Worm (Caenorhabditis elegans) whole organism, midembryonic: ENCODE measurements around the gene Y67D8C.9.

Experiments used
- T22C8.4 ChIP-seq: fragments of 200-800 bp; sonication (Bioruptor generic); IDR thresholded peaks from 2 replicates; pipeline ENCODE4 v1.3.6; 2022; ENCODE audit warnings: missing genetic modification characterization, missing compliant biosample characterization
- flt-1 ChIP-seq: fragments of 200-800 bp; sonication (Bioruptor generic); IDR thresholded peaks from 2 replicates; pipeline ENCODE4 v1.3.6; 2022; ENCODE audit warnings: missing genetic modification characterization, missing compliant biosample characterization
- klf-2 ChIP-seq: fragments of 200-800 bp; sonication (Bioruptor generic); conservative IDR thresholded peaks from 2 replicates; pipeline ENCODE4 v1.3.6; 2022; ENCODE audit warnings: missing genetic modification reagents, missing genetic modification characterization, missing compliant biosample characterization
- med-1 ChIP-seq: sonication (generic microtip); optimal IDR thresholded peaks from 2 replicates; lab custom pipeline; 2017; ENCODE audit warnings: missing genetic modification characterization, mild to moderate bottlenecking, missing compliant biosample characterization, antibody characterized with exemption, missing genetic modification reagents; ENCODE audit not compliant: insufficient read depth
- ref-1 ChIP-seq: fragments of 200-800 bp; sonication (Bioruptor generic); conservative IDR thresholded peaks from 2 replicates; pipeline ENCODE4 v1.3.6; 2022; ENCODE audit warnings: missing genetic modification reagents, missing genetic modification characterization, missing compliant biosample characterization
- tab-1 ChIP-seq: fragments of 200-800 bp; sonication (Bioruptor generic); IDR thresholded peaks from 2 replicates; pipeline ENCODE4 v1.3.6; 2022; ENCODE audit warnings: missing genetic modification characterization, missing compliant biosample characterization
- ztf-23 ChIP-seq: fragments of 200-800 bp; sonication (Bioruptor generic); IDR thresholded peaks from 2 replicates; pipeline ENCODE4 v1.3.6; 2022; ENCODE audit warnings: missing genetic modification reagents, missing genetic modification characterization, missing compliant biosample characterization
- ztf-29 ChIP-seq: fragments of 200-800 bp; sonication (Bioruptor generic); IDR thresholded peaks from 2 replicates; pipeline ENCODE4 v1.3.6; 2022; ENCODE audit warnings: missing genetic modification reagents, missing genetic modification characterization, missing compliant biosample characterization

DNA sequence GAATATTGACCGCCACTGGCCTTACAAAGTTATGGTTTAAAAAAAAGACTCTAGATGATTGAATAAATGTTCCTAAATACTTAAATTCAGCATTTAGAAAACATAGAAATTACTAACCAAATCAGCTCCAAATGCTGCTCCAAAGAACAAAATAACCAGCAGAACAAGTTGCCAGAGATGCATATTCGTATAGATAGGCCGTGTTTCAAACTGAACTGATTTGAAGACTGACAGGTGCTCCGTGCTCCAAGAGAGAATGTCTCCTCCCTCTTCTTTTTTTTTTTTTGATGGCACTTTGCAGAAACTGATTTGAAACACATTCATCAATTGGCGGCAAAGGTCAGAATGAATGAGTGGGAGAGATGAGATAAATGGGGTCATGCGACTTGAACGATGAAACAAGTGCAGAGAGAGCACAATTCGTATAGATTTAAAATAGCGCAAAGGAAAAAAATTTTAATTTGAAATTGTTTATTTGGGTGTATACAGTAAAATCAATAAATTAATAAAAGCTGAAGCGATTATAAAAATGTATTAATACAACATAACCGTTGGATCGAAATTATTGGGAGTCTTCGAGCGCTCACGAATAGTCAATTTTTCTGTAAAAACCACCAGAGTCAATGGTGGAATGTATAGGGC is 17.0 kb downstream of the Y67D8C.9 start, which contains the start of gene cpg-9:
- no peak for TF ChIP-seq ztf-23 (GFP tag; lab: Robert Waterston, UW)
- TF ChIP-seq ztf-29 (GFP tag; lab: Robert Waterston, UW) = no peak
- no peak for TF ChIP-seq med-1 (GFP tag; lab: Kevin White, UChicago)
- TF ChIP-seq klf-2 = no peak
- no peak for TF ChIP-seq flt-1 (GFP tag; lab: Robert Waterston, UW)
- TF ChIP-seq ref-1 = no peak
- no peak for TF ChIP-seq T22C8.4 (GFP tag; lab: Robert Waterston, UW)
- TF ChIP-seq tab-1 = no peak
